Worm (Caenorhabditis elegans): ENCODE measurements around the gene F38E11.9.

F38E11.9 gene

DNA sequence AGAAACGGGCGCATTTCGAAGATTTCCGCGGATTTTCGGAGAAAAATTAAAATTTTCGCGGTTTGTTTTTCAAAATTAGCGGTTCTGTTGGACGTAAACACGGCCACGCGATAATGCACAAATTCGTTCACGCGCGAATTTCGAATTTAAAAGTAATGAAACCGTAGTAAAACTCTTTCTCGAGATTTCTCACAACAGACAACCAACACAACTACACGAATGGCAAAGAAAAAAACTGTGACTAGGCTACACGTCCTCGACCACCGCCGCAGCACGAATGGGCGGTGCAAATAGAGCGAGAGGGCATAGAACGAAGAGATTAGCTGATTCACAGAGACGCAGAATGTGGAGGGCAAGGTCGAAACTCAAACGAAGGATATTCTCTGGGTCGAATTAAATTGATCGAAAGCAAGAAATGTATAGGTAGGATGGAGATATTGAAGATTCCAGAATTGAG, 2.9 kb downstream of the F38E11.9 start, which contains the start of gene idh-1 (continued):
- TF ChIP-seq nhr-179 (tag; optimal IDR thresholded peaks at IDR 0.05) (no peak), D2030.7 (GFP tag; IDR thresholded peaks at IDR 0.05) (peak; percentile 87)

DNA sequence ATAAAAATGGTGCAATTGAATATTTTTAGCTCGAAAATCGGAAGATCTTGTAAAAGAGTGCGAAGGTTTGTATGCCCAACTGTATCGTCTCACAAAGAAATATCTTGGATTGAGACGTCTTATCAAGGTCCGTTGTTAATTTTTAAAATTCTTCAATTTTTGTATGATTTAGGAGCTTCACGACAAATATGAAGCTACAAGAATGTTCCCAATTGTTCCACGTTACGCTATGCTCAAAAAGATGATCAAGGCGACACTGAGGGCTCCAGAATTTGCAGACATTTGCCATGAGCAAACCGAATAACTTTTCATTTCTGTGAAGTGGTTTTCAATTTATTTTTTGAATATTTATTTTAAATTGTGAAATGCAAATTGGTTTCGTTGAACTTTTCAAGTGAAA, 5.1 kb downstream of the F38E11.9 start:
- TF ChIP-seq nhr-27 (tag; optimal IDR thresholded peaks at IDR 0.05) (no peak), somi-1 (GFP tag; optimal IDR thresholded peaks at IDR 0.05) (no peak), athp-1 (tag; optimal IDR thresholded peaks at IDR 0.05) (peak; percentile 24), hsf-1 (GFP tag; IDR thresholded peaks at IDR 0.05) (peak; percentile 49; the same call in 1 of the 2 replicates), him-1 (tag; optimal IDR thresholded peaks at IDR 0.05) (peak; percentile 62), attf-6 (GFP tag; IDR thresholded peaks at IDR 0.05) (peak; percentile 77), dpl-1 (GFP tag; optimal IDR thresholded peaks at IDR 0.05) (no peak), nfyb-1 (GFP tag; IDR thresholded peaks at IDR 0.05) (peak; percentile 77), die-1 (tag; optimal IDR thresholded peaks at IDR 0.05) (peak; percentile 32), snpc-3.4 (tag; optimal IDR thresholded peaks at IDR 0.05) (peak; percentile 12), ztf-26 (tag; optimal IDR thresholded peaks at IDR 0.05) (peak; percentile 57), gei-17 (GFP tag; optimal IDR thresholded peaks at IDR 0.05) (peak; percentile 32), lin-40 (tag; optimal IDR thresholded peaks at IDR 0.05) (peak; percentile 39), hmg-1.2 (GFP tag; IDR thresholded peaks at IDR 0.05) (peak; percentile 30; the same call in 1 of the 2 replicates), lin-54 (GFP tag; optimal IDR thresholded peaks at IDR 0.05) (peak; percentile 27), tlf-1 (GFP tag; optimal IDR thresholded peaks at IDR 0.05) (peak; percentile 86), ZK185.1 (tag; optimal IDR thresholded peaks at IDR 0.05; ENCODE audit: poor library complexity, severe bottlenecking) (peak; percentile 17), Y95B8A.8 (GFP tag; IDR thresholded peaks at IDR 0.05) (peak; percentile 88), ekl-4 (GFP tag; IDR thresholded peaks at IDR 0.05) (peak; percentile 78; the same call in 1 of the 2 replicates), ceh-58 (GFP tag; IDR thresholded peaks at IDR 0.05) (no peak), atf-7 (tag; optimal IDR thresholded peaks at IDR 0.05) (peak; percentile 23), Y79H2A.3 (GFP tag; conservative IDR thresholded peaks at IDR 0.05) (no peak), lin-26 (GFP tag; IDR thresholded peaks at IDR 0.05) (peak; percentile 76), madf-6 (GFP tag; IDR thresholded peaks at IDR 0.05) (no peak), nhr-80 (tag; optimal IDR thresholded peaks at IDR 0.05) (peak; percentile 22), snpc-4 (GFP tag; optimal IDR thresholded peaks at IDR 0.05) (no peak), snpc-4 (tag; optimal IDR thresholded peaks at IDR 0.05) (peak in 2 of 4 experiments; percentile 68 to 84), let-526 (GFP tag; IDR thresholded peaks at IDR 0.05) (0 out of 2 replicates have a peak, but pooled peaks have one; percentile 28), repo-1 (tag; optimal IDR thresholded peaks at IDR 0.05) (peak; percentile 92), B0336.3 (GFP tag; IDR thresholded peaks at IDR 0.05) (peak; percentile 93), F57C9.4 (tag; optimal IDR thresholded peaks at IDR 0.05) (no peak), efl-1 (GFP tag; optimal IDR thresholded peaks at IDR 0.05) (no peak), ztf-22 (GFP tag; optimal IDR thresholded peaks at IDR 0.05) (no peak), F39B2.1 (GFP tag; IDR thresholded peaks at IDR 0.05) (no peak), hmg-20 (GFP tag; IDR thresholded peaks at IDR 0.05) (peak; percentile 53; the same call in 1 of the 2 replicates), cebp-1 (GFP tag; IDR thresholded peaks at IDR 0.05) (no peak), cebp-1 (tag; optimal IDR thresholded peaks at IDR 0.05) (peak; percentile 34), madf-3 (GFP tag; IDR thresholded peaks at IDR 0.05) (peak; percentile 80), Y56A3A.18 (GFP tag; IDR thresholded peaks at IDR 0.05) (peak; percentile 83), lsl-1 (GFP tag; optimal IDR thresholded peaks at IDR 0.05) (peak; percentile 6), hrde-1 (tag; optimal IDR thresholded peaks at IDR 0.05; ENCODE audit: borderline replicate concordance) (no peak), ama-1 (optimal IDR thresholded peaks at IDR 0.05) (peak; percentile 89), ama-1 (GFP tag; optimal IDR thresholded peaks at IDR 0.05) (no peak), pbrm-1 (GFP tag; IDR thresholded peaks at IDR 0.05) (peak; percentile 44; the same call in 1 of the 2 replicates), ztf-28 (GFP tag; IDR thresholded peaks at IDR 0.05) (no peak), Y53G8AR.9 (GFP tag; conservative IDR thresholded peaks at IDR 0.05) (peak; percentile 82)
